Worm (Caenorhabditis elegans) whole organism, L4 larva: ENCODE data around the gene irld-21.

Experiments used
- D1046.2 ChIP-seq: fragments of 200-800 bp; sonication (Bioruptor generic); IDR thresholded peaks from 2 replicates; pipeline ENCODE4 v1.3.6; 2022; ENCODE audit warnings: missing genetic modification characterization, missing compliant biosample characterization
- F37D6.2 ChIP-seq: sonication (generic microtip); optimal IDR thresholded peaks from 2 replicates; lab custom pipeline; 2016; ENCODE audit warnings: mild to moderate bottlenecking, missing genetic modification characterization, missing compliant biosample characterization
- F44E2.7 ChIP-seq: fragments of 200-800 bp; sonication (Bioruptor generic); IDR thresholded peaks from 2 replicates; pipeline ENCODE4 v2.1.2; 2022; ENCODE audit warnings: missing genetic modification characterization, missing compliant biosample characterization
- F49E8.2 ChIP-seq: sonication (generic microtip); optimal IDR thresholded peaks from 2 replicates; lab custom pipeline; 2016; ENCODE audit warnings: missing compliant biosample characterization, mild to moderate bottlenecking, missing genetic modification characterization, borderline replicate concordance
- T20F7.1 ChIP-seq: fragments of 200-800 bp; sonication (Bioruptor generic); optimal IDR thresholded peaks from 2 replicates; lab custom pipeline; 2018; ENCODE audit warnings: mild to moderate bottlenecking, missing genetic modification characterization, missing compliant biosample characterization
- T26A8.4 ChIP-seq: fragments of 200-800 bp; sonication (Bioruptor generic); IDR thresholded peaks from 2 replicates; pipeline ENCODE4 v1.3.6; 2022; ENCODE audit warnings: missing genetic modification characterization, missing compliant biosample characterization
- Y5F2A.4 ChIP-seq: fragments of 200-800 bp; sonication (Bioruptor generic); optimal IDR thresholded peaks from 2 replicates; lab custom pipeline; 2018; ENCODE audit warnings: mild to moderate bottlenecking, missing genetic modification characterization, missing compliant biosample characterization
- ZK546.5 ChIP-seq, 2 experiments: sonication (generic microtip); optimal IDR thresholded peaks; 2 replicates each; lab custom pipeline; 2017; ENCODE audit warnings: missing biosample characterization in 2 of 2, missing genetic modification characterization in 2 of 2
- aha-1 ChIP-seq: fragments of 150-350 bp; peaks from one replicate; lab custom pipeline; 2014; ENCODE audit warnings: missing biosample characterization, missing genetic modification characterization
- aly-2 ChIP-seq: sonication (generic microtip); optimal IDR thresholded peaks from 2 replicates; lab custom pipeline; 2018; ENCODE audit warnings: missing biosample characterization, missing genetic modification characterization
- arid-1 ChIP-seq: fragments of 200-800 bp; sonication (Bioruptor generic); conservative IDR thresholded peaks from 2 replicates; pipeline ENCODE4 v1.3.6; 2022; ENCODE audit warnings: missing genetic modification reagents, missing genetic modification characterization, missing compliant biosample characterization
- attf-4 ChIP-seq: sonication (generic microtip); optimal IDR thresholded peaks from 3 replicates; lab custom pipeline; 2017; ENCODE audit warnings: missing biosample characterization, missing genetic modification characterization
- ceh-62 ChIP-seq: sonication (generic microtip); optimal IDR thresholded peaks from 2 replicates; lab custom pipeline; 2017; ENCODE audit warnings: missing biosample characterization, missing genetic modification characterization
- ceh-82 ChIP-seq: sonication (generic microtip); optimal IDR thresholded peaks from 2 replicates; lab custom pipeline; 2017; ENCODE audit warnings: missing biosample characterization, missing genetic modification characterization
- ctbp-1 ChIP-seq: fragments of 200-800 bp; sonication (Bioruptor generic); IDR thresholded peaks from 2 replicates; pipeline ENCODE4 v1.3.6; 2022; ENCODE audit warnings: missing genetic modification reagents, missing genetic modification characterization, missing compliant biosample characterization
- dmd-6 ChIP-seq: fragments of 200-800 bp; sonication (Bioruptor generic); IDR thresholded peaks from 2 replicates; pipeline ENCODE4 v1.3.6; 2022; ENCODE audit warnings: missing genetic modification reagents, missing genetic modification characterization, missing compliant biosample characterization
- dve-1 ChIP-seq: sonication (generic microtip); optimal IDR thresholded peaks from 2 replicates; lab custom pipeline; 2017; ENCODE audit warnings: antibody characterized with exemption, mild to moderate bottlenecking, missing genetic modification characterization, missing compliant biosample characterization; ENCODE audit not compliant: insufficient read depth
- fkh-10 ChIP-seq: fragments of 150-350 bp; optimal IDR thresholded peaks from 2 replicates; lab custom pipeline; 2014; ENCODE audit warnings: missing biosample characterization, missing genetic modification reagents, missing genetic modification characterization
- gei-8 ChIP-seq: fragments of 200-800 bp; sonication (Bioruptor generic); optimal IDR thresholded peaks from 2 replicates; lab custom pipeline; 2018; ENCODE audit warnings: mild to moderate bottlenecking, missing genetic modification characterization, missing compliant biosample characterization
- hlh-11 ChIP-seq: fragments of 200-800 bp; sonication (Bioruptor generic); optimal IDR thresholded peaks from 2 replicates; lab custom pipeline; 2018; ENCODE audit warnings: mild to moderate bottlenecking, missing genetic modification characterization, missing compliant biosample characterization
- hlh-30 ChIP-seq: sonication (generic microtip); optimal IDR thresholded peaks from 2 replicates; lab custom pipeline; 2017; ENCODE audit warnings: antibody characterized with exemption, mild to moderate bottlenecking, missing genetic modification characterization, missing compliant biosample characterization; ENCODE audit not compliant: insufficient read depth
- hmg-1.1 ChIP-seq: fragments of 200-800 bp; sonication (Bioruptor generic); IDR thresholded peaks from 2 replicates; pipeline ENCODE4 v1.3.6; 2022; ENCODE audit warnings: missing genetic modification reagents, missing genetic modification characterization, missing compliant biosample characterization
- lim-7 ChIP-seq: fragments of 200-800 bp; sonication (Bioruptor generic); IDR thresholded peaks from 2 replicates; pipeline ENCODE4 v1.3.6; 2022; ENCODE audit warnings: missing genetic modification characterization, missing compliant biosample characterization
- lin-1 ChIP-seq: fragments of 200-800 bp; sonication (Bioruptor generic); IDR thresholded peaks from 2 replicates; pipeline ENCODE4 v1.3.6; 2022; ENCODE audit warnings: missing genetic modification reagents, missing genetic modification characterization, missing compliant biosample characterization
- lin-15B ChIP-seq: fragments of 150-350 bp; sonication (generic microtip); optimal IDR thresholded peaks from 3 replicates; lab custom pipeline; 2014; ENCODE audit warnings: missing biosample characterization, missing genetic modification characterization
- lin-38 ChIP-seq: fragments of 200-800 bp; sonication (Bioruptor generic); IDR thresholded peaks from 2 replicates; pipeline ENCODE4 v1.3.6; 2022; ENCODE audit warnings: missing genetic modification reagents, missing genetic modification characterization, missing compliant biosample characterization
- lin-39 ChIP-seq: fragments of 150-350 bp; optimal IDR thresholded peaks from 2 replicates; lab custom pipeline; 2014; ENCODE audit warnings: missing biosample characterization, missing genetic modification reagents, missing genetic modification characterization
- lsy-2 ChIP-seq, 2 experiments: fragments of 150-350 bp in 1 of 2; sonication (generic microtip) in 1 of 2; optimal IDR thresholded peaks; 2 replicates each; lab custom pipeline; 2014 to 2017; ENCODE audit warnings: missing biosample characterization in 2 of 2, missing genetic modification characterization in 2 of 2
- madf-5 ChIP-seq, 2 experiments: fragments of 200-800 bp; sonication (Bioruptor generic); IDR thresholded peaks; 2 replicates each; pipeline ENCODE4 v1.3.6; 2022; ENCODE audit warnings: missing compliant biosample characterization in 2 of 2, missing genetic modification characterization in 2 of 2
- mdl-1 ChIP-seq, 2 experiments: fragments of 150-350 bp in 1 of 2; sonication (generic microtip) in 1 of 2; optimal IDR thresholded peaks; 2 replicates each; lab custom pipeline; 2014 to 2017; ENCODE audit warnings: missing biosample characterization in 2 of 2, missing genetic modification characterization in 2 of 2
- mdt-29 ChIP-seq: fragments of 200-800 bp; sonication (Bioruptor generic); IDR thresholded peaks from 2 replicates; pipeline ENCODE4 v1.3.6; 2022; ENCODE audit warnings: missing genetic modification reagents, missing genetic modification characterization, missing compliant biosample characterization
- mep-1 ChIP-seq: fragments of 150-350 bp; sonication (generic microtip); optimal IDR thresholded peaks from 3 replicates; lab custom pipeline; 2014; ENCODE audit warnings: missing biosample characterization, missing genetic modification characterization
- mxl-3 ChIP-seq: fragments of 200-800 bp; sonication (Bioruptor generic); optimal IDR thresholded peaks from 2 replicates; lab custom pipeline; 2018; ENCODE audit warnings: mild to moderate bottlenecking, missing genetic modification characterization, missing compliant biosample characterization
- nhr-102 ChIP-seq: sonication (generic microtip); optimal IDR thresholded peaks from 2 replicates; lab custom pipeline; 2016; ENCODE audit warnings: mild to moderate bottlenecking, missing genetic modification characterization, moderate library complexity, missing compliant biosample characterization
- nhr-11 ChIP-seq: fragments of 150-350 bp; optimal IDR thresholded peaks from 2 replicates; lab custom pipeline; 2014; ENCODE audit warnings: missing biosample characterization, missing genetic modification characterization
- nhr-25 ChIP-seq: sonication (generic microtip); optimal IDR thresholded peaks from 2 replicates; lab custom pipeline; 2017; ENCODE audit warnings: missing genetic modification characterization, mild to moderate bottlenecking, missing compliant biosample characterization, antibody characterized with exemption, moderate library complexity, borderline replicate concordance; ENCODE audit not compliant: insufficient read depth
- nhr-28 ChIP-seq: fragments of 150-350 bp; optimal IDR thresholded peaks from 2 replicates; lab custom pipeline; 2014; ENCODE audit warnings: missing biosample characterization, missing genetic modification characterization
- nhr-77 ChIP-seq: fragments of 150-350 bp; optimal IDR thresholded peaks from 2 replicates; lab custom pipeline; 2014; ENCODE audit warnings: missing biosample characterization, missing genetic modification characterization
- pha-4 ChIP-seq, 2 experiments: fragments of 150-350 bp in 1 of 2; fragments of 200-800 bp in 1 of 2; sonication (Bioruptor generic) in 1 of 2; IDR thresholded peaks in 1 of 2; optimal IDR thresholded peaks in 1 of 2; 2 replicates each; pipeline versions ENCODE4 v1.3.6 to Lab custom; 2014 to 2022; ENCODE audit warnings: missing genetic modification characterization in 2 of 2, missing genetic modification reagents in 2 of 2, missing biosample characterization in 1 of 2, missing compliant biosample characterization in 1 of 2
- rbr-2 ChIP-seq: sonication (generic microtip); optimal IDR thresholded peaks from 2 replicates; lab custom pipeline; 2016; ENCODE audit warnings: missing genotype, missing genetic modification characterization, missing compliant biosample characterization
- skn-1 ChIP-seq: fragments of 150-350 bp; optimal IDR thresholded peaks from 2 replicates; lab custom pipeline; 2014; ENCODE audit warnings: missing biosample characterization, missing genetic modification characterization
- snpc-4 ChIP-seq: fragments of 150-350 bp; optimal IDR thresholded peaks from 2 replicates; lab custom pipeline; 2014; ENCODE audit warnings: missing biosample characterization, missing genetic modification characterization
- tag-97 ChIP-seq: fragments of 200-800 bp; sonication (Bioruptor generic); IDR thresholded peaks from 2 replicates; pipeline ENCODE4 v1.3.6; 2022; ENCODE audit warnings: missing genetic modification characterization, missing compliant biosample characterization
- unc-130 ChIP-seq: sonication (generic microtip); optimal IDR thresholded peaks from 2 replicates; lab custom pipeline; 2016; ENCODE audit warnings: missing genetic modification reagents, missing genetic modification characterization, missing compliant biosample characterization
- unc-62 ChIP-seq, 3 experiments: fragments of 150-350 bp in 1 of 3; sonication (generic microtip); optimal IDR thresholded peaks in 2 of 3; peaks in 1 of 3; 1 replicate in 1 of 3; 2 replicates in 2 of 3; lab custom pipeline; 2014 to 2017; ENCODE audit warnings: missing biosample characterization in 3 of 3, missing genetic modification characterization in 3 of 3, missing genetic modification reagents in 3 of 3, missing genotype in 1 of 3
- zfp-2 ChIP-seq: sonication (generic microtip); optimal IDR thresholded peaks from 2 replicates; lab custom pipeline; 2016; ENCODE audit warnings: mild to moderate bottlenecking, missing genetic modification characterization, missing compliant biosample characterization
- zip-11 ChIP-seq: fragments of 200-800 bp; sonication (Bioruptor generic); IDR thresholded peaks from 2 replicates; pipeline ENCODE4 v1.3.6; 2022; ENCODE audit warnings: missing genetic modification characterization, missing compliant biosample characterization

irld-21 gene

ce11 chrIV:10153479-10153878 lies 31.4 kb upstream of the irld-21 start:
- no peak for TF ChIP-seq gei-8 (GFP tag; lab: Kevin White, UChicago)
- TF ChIP-seq unc-62 (GFP tag; optimal IDR thresholded peaks at IDR 0.05 in 1 of 2; lab: Kevin White, UChicago) = peak in 1 of 2 experiments; percentile 95
- no peak for TF ChIP-seq unc-62 (tag; optimal IDR thresholded peaks at IDR 0.05; lab: Kevin White, UChicago)

ce11 chrIV:10151439-10151997 lies 29.4 kb upstream of the irld-21 start, which contains the start of gene copg-1:
Gene copg-1, plus strand, starts transcription at chrIV:10151947.
- TF ChIP-seq arid-1 (GFP tag; lab: Robert Waterston, UW) (no peak), ceh-82 (tag; lab: Kevin White, UChicago) (no peak), nhr-25 (no peak), hmg-1.1 (no peak), hlh-30 (tag; lab: Kevin White, UChicago) (peak; percentile 80), ceh-62 (tag; lab: Kevin White, UChicago) (no peak), mep-1 (tag; lab: Kevin White, UChicago) (peak; percentile 42), tag-97 (GFP tag; lab: Robert Waterston, UW) (no peak), fkh-10 (peak; percentile 13), snpc-4 (tag; lab: Kevin White, UChicago) (no peak), nhr-28 (peak; percentile 28), dmd-6 (0 out of 2 replicates have a peak, but pooled peaks have one; percentile 7), attf-4 (no peak), ZK546.5 (tag; optimal IDR thresholded peaks at IDR 0.05; lab: Kevin White, UChicago) (no peak), unc-130 (GFP tag; lab: Kevin White, UChicago) (no peak), T26A8.4 (GFP tag; lab: Robert Waterston, UW) (no peak), F37D6.2 (tag; lab: Kevin White, UChicago) (no peak), mdt-29 (no peak), Y5F2A.4 (GFP tag; lab: Kevin White, UChicago) (no peak), hlh-11 (tag; lab: Kevin White, UChicago) (peak; percentile 24), dve-1 (tag; lab: Kevin White, UChicago) (peak; percentile 39), F44E2.7 (no peak), skn-1 (tag; lab: Kevin White, UChicago) (no peak), zfp-2 (tag; lab: Kevin White, UChicago) (no peak), lin-15B (tag; lab: Kevin White, UChicago) (no peak), D1046.2 (GFP tag; lab: Robert Waterston, UW) (no peak), mxl-3 (GFP tag; lab: Kevin White, UChicago) (peak; percentile 11), mdl-1 (tag; optimal IDR thresholded peaks at IDR 0.05; lab: Kevin White, UChicago) (peak in 1 of 2 experiments; percentile 9), aly-2 (tag; lab: Kevin White, UChicago) (no peak), pha-4 (GFP tag; IDR thresholded peaks at IDR 0.05; lab: Robert Waterston, UW) (no peak), pha-4 (tag; optimal IDR thresholded peaks at IDR 0.05; lab: Kevin White, UChicago) (no peak), rbr-2 (peak; percentile 19), lin-39 (tag; lab: Kevin White, UChicago) (no peak), lsy-2 (tag; optimal IDR thresholded peaks at IDR 0.05; lab: Kevin White, UChicago) (peak in 1 of 2 experiments; percentile 96), T20F7.1 (GFP tag; lab: Kevin White, UChicago) (peak; percentile 52), lim-7 (GFP tag; lab: Robert Waterston, UW) (no peak), unc-62 (GFP tag; optimal IDR thresholded peaks at IDR 0.05 in 1 of 2; lab: Kevin White, UChicago) (no peak), unc-62 (tag; optimal IDR thresholded peaks at IDR 0.05; lab: Kevin White, UChicago) (no peak), nhr-77 (no peak), lin-1 (GFP tag; lab: Robert Waterston, UW) (no peak), nhr-11 (tag; lab: Kevin White, UChicago) (no peak), ctbp-1 (GFP tag; lab: Robert Waterston, UW) (0 out of 2 replicates have a peak, but pooled peaks have one; percentile 16), nhr-102 (tag; lab: Kevin White, UChicago) (no peak), madf-5 (GFP tag; IDR thresholded peaks at IDR 0.05; lab: Robert Waterston, UW) (no peak), F49E8.2 (no peak), zip-11 (GFP tag; lab: Robert Waterston, UW) (no peak), lin-38 (GFP tag; lab: Robert Waterston, UW) (peak; percentile 39; the same call in 1 of the 2 replicates), aha-1 (tag; lab: Kevin White, UChicago) (peak; percentile 74)
